Worm (Caenorhabditis elegans) whole organism, L4 larva: ENCODE data around the gene lact-3.

Experiments used
- D1046.2 ChIP-seq: fragments of 200-800 bp; sonication (Bioruptor generic); IDR thresholded peaks from 2 replicates; pipeline ENCODE4 v1.3.6; 2022; ENCODE audit warnings: missing genetic modification characterization, missing compliant biosample characterization
- F10B5.3 ChIP-seq: sonication (generic microtip); optimal IDR thresholded peaks from 2 replicates; lab custom pipeline; 2016; ENCODE audit warnings: mild to moderate bottlenecking, missing genetic modification characterization, missing compliant biosample characterization
- F26F4.8 ChIP-seq: fragments of 200-800 bp; sonication (Bioruptor generic); conservative IDR thresholded peaks from 2 replicates; pipeline ENCODE4 v1.3.6; 2022; ENCODE audit warnings: missing genetic modification characterization, missing compliant biosample characterization
- F49E8.2 ChIP-seq: sonication (generic microtip); optimal IDR thresholded peaks from 2 replicates; lab custom pipeline; 2016; ENCODE audit warnings: missing compliant biosample characterization, mild to moderate bottlenecking, missing genetic modification characterization, borderline replicate concordance
- Y48G9A.11 ChIP-seq: fragments of 200-800 bp; sonication (Bioruptor generic); IDR thresholded peaks from 2 replicates; pipeline ENCODE4 v1.3.6; 2022; ENCODE audit warnings: missing genetic modification reagents, missing genetic modification characterization, missing compliant biosample characterization
- ZK337.2 ChIP-seq: fragments of 200-800 bp; sonication (Bioruptor generic); IDR thresholded peaks from 2 replicates; pipeline ENCODE4 v1.3.6; 2022; ENCODE audit warnings: missing genetic modification reagents, missing genetic modification characterization, missing compliant biosample characterization
- ama-1 ChIP-seq: fragments of 150-350 bp; optimal IDR thresholded peaks from 2 replicates; lab custom pipeline; 2014; ENCODE audit warnings: inconsistent platforms, mixed read lengths
- arid-1 ChIP-seq: fragments of 200-800 bp; sonication (Bioruptor generic); conservative IDR thresholded peaks from 2 replicates; pipeline ENCODE4 v1.3.6; 2022; ENCODE audit warnings: missing genetic modification reagents, missing genetic modification characterization, missing compliant biosample characterization
- ceh-20 ChIP-seq: fragments of 200-800 bp; sonication (Bioruptor generic); IDR thresholded peaks from 2 replicates; pipeline ENCODE4 v1.3.6; 2022; ENCODE audit warnings: missing genetic modification reagents, missing genetic modification characterization, missing compliant biosample characterization
- ceh-28 ChIP-seq: fragments of 150-350 bp; optimal IDR thresholded peaks from 2 replicates; lab custom pipeline; 2014; ENCODE audit warnings: missing biosample characterization, missing genetic modification reagents, missing genetic modification characterization
- ceh-44 ChIP-seq: fragments of 200-800 bp; sonication (Bioruptor generic); IDR thresholded peaks from 2 replicates; pipeline ENCODE4 v1.3.6; 2022; ENCODE audit warnings: missing genetic modification reagents, missing genetic modification characterization, missing compliant biosample characterization
- ceh-82 ChIP-seq: sonication (generic microtip); optimal IDR thresholded peaks from 2 replicates; lab custom pipeline; 2017; ENCODE audit warnings: missing biosample characterization, missing genetic modification characterization
- cey-2 ChIP-seq: sonication (generic microtip); optimal IDR thresholded peaks from 3 replicates; lab custom pipeline; 2017; ENCODE audit warnings: missing genetic modification characterization, mild to moderate bottlenecking, missing compliant biosample characterization, antibody characterized with exemption, borderline replicate concordance; ENCODE audit not compliant: insufficient read depth
- daf-12 ChIP-seq: fragments of 150-350 bp; optimal IDR thresholded peaks from 2 replicates; lab custom pipeline; 2014; ENCODE audit warnings: missing biosample characterization, missing genetic modification reagents, missing genetic modification characterization
- daf-16 ChIP-seq, 3 experiments: sonication (generic microtip); optimal IDR thresholded peaks; 2 replicates each; lab custom pipeline; 2016 to 2017; ENCODE audit warnings: missing genetic modification characterization in 3 of 3, missing genetic modification reagents in 3 of 3, mild to moderate bottlenecking in 2 of 3, missing compliant biosample characterization in 2 of 3, missing biosample characterization in 1 of 3, moderate library complexity in 1 of 3
- daf-19 ChIP-seq: fragments of 200-800 bp; sonication (Bioruptor generic); conservative IDR thresholded peaks from 2 replicates; pipeline ENCODE4 v1.3.6; 2022; ENCODE audit warnings: missing genetic modification characterization, missing compliant biosample characterization
- dmd-6 ChIP-seq: fragments of 200-800 bp; sonication (Bioruptor generic); IDR thresholded peaks from 2 replicates; pipeline ENCODE4 v1.3.6; 2022; ENCODE audit warnings: missing genetic modification reagents, missing genetic modification characterization, missing compliant biosample characterization
- egl-43 ChIP-seq: fragments of 200-800 bp; sonication (Bioruptor generic); IDR thresholded peaks from 2 replicates; pipeline ENCODE4 v1.3.6; 2022; ENCODE audit warnings: missing genetic modification reagents, missing genetic modification characterization, missing compliant biosample characterization
- fkh-10 ChIP-seq: fragments of 150-350 bp; optimal IDR thresholded peaks from 2 replicates; lab custom pipeline; 2014; ENCODE audit warnings: missing biosample characterization, missing genetic modification reagents, missing genetic modification characterization
- fos-1 ChIP-seq: fragments of 150-350 bp; optimal IDR thresholded peaks from 2 replicates; lab custom pipeline; 2014; ENCODE audit warnings: missing biosample characterization, missing genetic modification characterization
- hlh-30 ChIP-seq: sonication (generic microtip); optimal IDR thresholded peaks from 2 replicates; lab custom pipeline; 2017; ENCODE audit warnings: antibody characterized with exemption, mild to moderate bottlenecking, missing genetic modification characterization, missing compliant biosample characterization; ENCODE audit not compliant: insufficient read depth
- lin-13 ChIP-seq: fragments of 150-350 bp; optimal IDR thresholded peaks from 2 replicates; lab custom pipeline; 2014; ENCODE audit warnings: missing biosample characterization, missing genetic modification reagents, missing genetic modification characterization
- lin-29 ChIP-seq: fragments of 200-800 bp; sonication (Bioruptor generic); IDR thresholded peaks from 2 replicates; pipeline ENCODE4 v1.3.6; 2022; ENCODE audit warnings: missing genetic modification reagents, missing genetic modification characterization, missing compliant biosample characterization
- lin-39 ChIP-seq: fragments of 150-350 bp; optimal IDR thresholded peaks from 2 replicates; lab custom pipeline; 2014; ENCODE audit warnings: missing biosample characterization, missing genetic modification reagents, missing genetic modification characterization
- madf-5 ChIP-seq, 2 experiments: fragments of 200-800 bp; sonication (Bioruptor generic); IDR thresholded peaks; 2 replicates each; pipeline ENCODE4 v1.3.6; 2022; ENCODE audit warnings: missing compliant biosample characterization in 2 of 2, missing genetic modification characterization in 2 of 2
- mep-1 ChIP-seq: fragments of 150-350 bp; sonication (generic microtip); optimal IDR thresholded peaks from 3 replicates; lab custom pipeline; 2014; ENCODE audit warnings: missing biosample characterization, missing genetic modification characterization
- mxl-2 ChIP-seq: fragments of 200-800 bp; sonication (Bioruptor generic); conservative IDR thresholded peaks from 2 replicates; pipeline ENCODE4 v1.3.6; 2022; ENCODE audit warnings: missing genetic modification reagents, missing genetic modification characterization, missing compliant biosample characterization
- mxl-3 ChIP-seq: fragments of 200-800 bp; sonication (Bioruptor generic); optimal IDR thresholded peaks from 2 replicates; lab custom pipeline; 2018; ENCODE audit warnings: mild to moderate bottlenecking, missing genetic modification characterization, missing compliant biosample characterization
- nhr-237 ChIP-seq: sonication (generic microtip); optimal IDR thresholded peaks from 2 replicates; lab custom pipeline; 2017; ENCODE audit warnings: missing biosample characterization, missing genetic modification characterization
- nhr-25 ChIP-seq: sonication (generic microtip); optimal IDR thresholded peaks from 2 replicates; lab custom pipeline; 2017; ENCODE audit warnings: missing genetic modification characterization, mild to moderate bottlenecking, missing compliant biosample characterization, antibody characterized with exemption, moderate library complexity, borderline replicate concordance; ENCODE audit not compliant: insufficient read depth
- nhr-28 ChIP-seq: fragments of 150-350 bp; optimal IDR thresholded peaks from 2 replicates; lab custom pipeline; 2014; ENCODE audit warnings: missing biosample characterization, missing genetic modification characterization
- nhr-41 ChIP-seq: fragments of 200-800 bp; sonication (Bioruptor generic); IDR thresholded peaks from 2 replicates; pipeline ENCODE4 v1.3.6; 2022; ENCODE audit warnings: missing genetic modification reagents, missing genetic modification characterization, missing compliant biosample characterization
- nhr-77 ChIP-seq: fragments of 150-350 bp; optimal IDR thresholded peaks from 2 replicates; lab custom pipeline; 2014; ENCODE audit warnings: missing biosample characterization, missing genetic modification characterization
- pqm-1 ChIP-seq: sonication (generic microtip); optimal IDR thresholded peaks from 2 replicates; lab custom pipeline; 2017; ENCODE audit warnings: missing biosample characterization, missing genetic modification characterization
- set-16 ChIP-seq: fragments of 200-800 bp; sonication (Bioruptor generic); IDR thresholded peaks from 2 replicates; pipeline ENCODE4 v1.3.6; 2022; ENCODE audit warnings: missing genetic modification reagents, missing genetic modification characterization, missing compliant biosample characterization
- snpc-1.2 ChIP-seq: fragments of 200-800 bp; sonication (Bioruptor generic); IDR thresholded peaks from 2 replicates; pipeline ENCODE4 v1.3.6; 2022; ENCODE audit warnings: missing genetic modification reagents, missing genetic modification characterization, missing compliant biosample characterization
- tra-1 ChIP-seq: fragments of 200-800 bp; sonication (Bioruptor generic); IDR thresholded peaks from 2 replicates; pipeline ENCODE4 v1.3.6; 2022; ENCODE audit warnings: missing genetic modification reagents, missing genetic modification characterization, missing compliant biosample characterization
- unc-62 ChIP-seq, 3 experiments: fragments of 150-350 bp in 1 of 3; sonication (generic microtip); optimal IDR thresholded peaks in 2 of 3; peaks in 1 of 3; 1 replicate in 1 of 3; 2 replicates in 2 of 3; lab custom pipeline; 2014 to 2017; ENCODE audit warnings: missing biosample characterization in 3 of 3, missing genetic modification characterization in 3 of 3, missing genetic modification reagents in 3 of 3, missing genotype in 1 of 3
- zfp-2 ChIP-seq: sonication (generic microtip); optimal IDR thresholded peaks from 2 replicates; lab custom pipeline; 2016; ENCODE audit warnings: mild to moderate bottlenecking, missing genetic modification characterization, missing compliant biosample characterization
- zfp-3 ChIP-seq: fragments of 200-800 bp; sonication (Bioruptor generic); conservative IDR thresholded peaks from 2 replicates; pipeline ENCODE4 v1.3.6; 2022; ENCODE audit warnings: missing genetic modification reagents, missing genetic modification characterization, missing compliant biosample characterization

The lact-3 gene

DNA sequence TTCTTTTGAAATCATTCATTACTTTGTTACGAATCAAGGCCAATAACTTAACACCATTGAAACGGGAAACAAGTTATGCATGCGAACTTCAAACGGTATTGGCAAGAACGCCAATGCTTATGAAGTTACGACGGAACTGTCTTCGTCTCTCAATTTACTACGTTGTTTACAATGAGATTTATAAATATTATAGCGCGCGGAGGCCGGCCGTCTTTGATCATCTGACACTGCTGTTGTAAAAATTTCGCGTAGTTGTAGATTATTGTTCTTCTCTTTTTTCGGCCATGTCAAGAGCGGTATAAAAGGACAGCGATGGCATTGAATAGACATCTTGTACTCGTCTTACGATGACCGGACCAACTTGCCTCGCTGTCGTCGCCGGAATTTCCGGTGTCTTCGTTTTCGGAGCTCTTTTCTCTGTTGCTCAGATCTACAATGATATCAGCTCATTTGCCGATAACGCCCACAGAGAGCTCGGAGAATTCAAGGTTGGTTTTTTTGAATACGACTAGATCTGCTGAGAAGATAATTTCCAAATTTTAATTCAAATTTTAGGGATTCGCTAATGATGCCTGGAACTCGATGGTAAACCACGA lies 47.2 kb upstream of the lact-3 start, which contains the start of gene col-39:
col-39 (plus strand) TSS at position 342 of the 596 bp plus-strand sequence.
- TF ChIP-seq D1046.2 (GFP tag; lab: Robert Waterston, UW) (no peak), ceh-28 (tag; lab: Kevin White, UChicago) (no peak), zfp-3 (no peak), dmd-6 (GFP tag; lab: Robert Waterston, UW) (no peak), Y48G9A.11 (no peak), daf-19 (GFP tag; lab: Robert Waterston, UW) (no peak), unc-62 (GFP tag; optimal IDR thresholded peaks at IDR 0.05 in 1 of 2; lab: Kevin White, UChicago) (peak in 1 of 2 experiments; percentile 88), unc-62 (tag; optimal IDR thresholded peaks at IDR 0.05; lab: Kevin White, UChicago) (no peak), lin-39 (tag; lab: Kevin White, UChicago) (no peak), nhr-41 (GFP tag; lab: Robert Waterston, UW) (no peak), nhr-25 (tag; lab: Kevin White, UChicago) (peak; percentile 34), F26F4.8 (GFP tag; lab: Robert Waterston, UW) (no peak), lin-13 (no peak), madf-5 (GFP tag; IDR thresholded peaks at IDR 0.05; lab: Robert Waterston, UW) (peak in 1 of 2 experiments; percentile 95; a peak in 2 of 4 replicates), daf-16 (GFP tag; optimal IDR thresholded peaks at IDR 0.05; lab: Kevin White, UChicago) (no peak), daf-16 (tag; optimal IDR thresholded peaks at IDR 0.05; lab: Kevin White, UChicago) (no peak), daf-12 (tag; lab: Kevin White, UChicago) (no peak), nhr-237 (tag; lab: Kevin White, UChicago) (no peak), mep-1 (tag; lab: Kevin White, UChicago) (no peak), hlh-30 (tag; lab: Kevin White, UChicago) (peak; percentile 17), ceh-20 (no peak), tra-1 (GFP tag; lab: Robert Waterston, UW) (no peak), zfp-2 (tag; lab: Kevin White, UChicago) (no peak), nhr-77 (tag; lab: Kevin White, UChicago) (no peak), ama-1 (lab: Kevin White, UChicago) (peak; percentile 32), cey-2 (tag; lab: Kevin White, UChicago) (no peak)

DNA sequence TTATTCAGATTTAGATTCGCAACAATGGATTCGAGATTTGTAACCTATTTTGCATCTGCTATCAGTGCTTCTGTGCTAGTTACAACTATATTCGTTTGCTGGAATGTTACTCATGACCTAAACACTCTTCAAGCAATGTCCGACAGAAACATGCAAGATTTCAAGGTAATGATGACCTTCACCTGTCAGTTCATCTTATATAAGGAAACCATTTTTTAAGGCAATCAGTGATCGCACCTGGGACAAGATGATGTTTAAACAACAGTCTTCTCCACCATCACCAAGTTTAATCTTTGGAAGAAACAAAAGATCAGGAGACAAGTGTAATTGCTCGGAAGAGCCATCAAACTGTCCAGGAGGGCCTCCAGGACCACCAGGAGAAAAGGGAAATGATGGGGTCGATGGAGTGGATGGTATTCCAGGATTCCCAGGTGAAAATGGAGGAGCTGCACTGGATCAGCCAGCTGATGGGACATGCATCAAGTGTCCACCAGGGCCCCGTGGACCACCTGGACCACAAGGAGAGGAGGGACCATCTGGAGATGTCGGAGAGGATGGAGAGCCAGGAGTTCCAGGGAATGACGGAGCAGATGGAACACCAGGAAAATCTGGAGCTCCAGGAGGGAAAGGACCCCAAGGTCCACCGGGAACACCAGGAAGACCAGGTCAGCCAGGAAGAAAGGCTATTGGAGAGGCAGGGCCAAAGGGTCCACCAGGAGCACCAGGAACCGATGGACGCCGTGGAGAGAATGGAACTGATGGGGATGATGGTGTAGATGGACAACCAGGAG lies 46.3 kb upstream of the lact-3 start, which contains the start of gene col-79:
col-79 (plus strand) TSS at position 20 of the 791 bp plus-strand sequence.
- no peak for TF ChIP-seq ceh-44 (GFP tag; lab: Robert Waterston, UW)
- TF ChIP-seq D1046.2 (GFP tag; lab: Robert Waterston, UW) = 0 out of 2 replicates have a peak, but pooled peaks have one; percentile 10
- peak in 1 of 2 experiments; percentile 82 for TF ChIP-seq unc-62 (GFP tag; optimal IDR thresholded peaks at IDR 0.05 in 1 of 2; lab: Kevin White, UChicago)
- TF ChIP-seq unc-62 (tag; optimal IDR thresholded peaks at IDR 0.05; lab: Kevin White, UChicago) = no peak
- no peak for TF ChIP-seq ZK337.2 (GFP tag; lab: Robert Waterston, UW)
- TF ChIP-seq tra-1 (GFP tag; lab: Robert Waterston, UW) = no peak
- TF ChIP-seq egl-43 (GFP tag; lab: Robert Waterston, UW) = no peak
- TF ChIP-seq ama-1 (lab: Kevin White, UChicago) = no peak
- TF ChIP-seq fkh-10 (GFP tag; lab: Kevin White, UChicago) = no peak
- TF ChIP-seq snpc-1.2 = no peak
- no peak for TF ChIP-seq ceh-82 (tag; lab: Kevin White, UChicago)
- no peak for TF ChIP-seq F10B5.3 (tag; lab: Kevin White, UChicago)
- peak; percentile 91 for TF ChIP-seq set-16 (GFP tag; lab: Robert Waterston, UW)
- no peak for TF ChIP-seq F49E8.2
- TF ChIP-seq fos-1 (tag; lab: Kevin White, UChicago) = no peak
- TF ChIP-seq nhr-28 = no peak
- no peak for TF ChIP-seq lin-13
- TF ChIP-seq pqm-1 = no peak
- TF ChIP-seq arid-1 (GFP tag; lab: Robert Waterston, UW) = no peak
- TF ChIP-seq mxl-3 = no peak
- no peak for TF ChIP-seq nhr-41 (GFP tag; lab: Robert Waterston, UW)
- no peak for TF ChIP-seq lin-29 (GFP tag; lab: Robert Waterston, UW)
- no peak for TF ChIP-seq mxl-2 (GFP tag; lab: Robert Waterston, UW)
